Fruit fly (Drosophila melanogaster): Measurements from ENCODE around the gene CG31431.

dm6 chr3R:21857509-21857908 is 13.0 kb upstream of the CG31431 start:
- no peak for TF ChIP-seq Sox14 (GFP tag; optimal IDR thresholded peaks at IDR 0.05)
- TF ChIP-seq CG16779 (tag; optimal IDR thresholded peaks at IDR 0.05) = no peak
- TF ChIP-seq CG3919 (GFP tag; optimal IDR thresholded peaks at IDR 0.05) = no peak
- TF ChIP-seq achi (GFP tag; optimal IDR thresholded peaks at IDR 0.05) = no peak
- TF ChIP-seq fd85E (GFP tag; optimal IDR thresholded peaks at IDR 0.05) = no peak
- no peak for TF ChIP-seq pdm3 (GFP tag; optimal IDR thresholded peaks at IDR 0.05)
- TF ChIP-seq acj6 (GFP tag; optimal IDR thresholded peaks at IDR 0.05) = peak; percentile 8
- no peak for TF ChIP-seq Blimp-1 (GFP tag; optimal IDR thresholded peaks at IDR 0.05)

Measured in whole organism, prepupa.